Worm (Caenorhabditis elegans): Measurements from ENCODE around the gene col-121.

col-121 gene

ce11 chrIV:9440880-9441336 is 44.9 kb upstream of the col-121 start, which contains the start of gene idh-1 (continued):
- TF ChIP-seq pbrm-1 (GFP tag; IDR thresholded peaks at IDR 0.05): peak; percentile 72

- TF ChIP-seq ztf-28 (GFP tag; IDR thresholded peaks at IDR 0.05): no peak
- no peak for TF ChIP-seq B0035.1 (tag; optimal IDR thresholded peaks at IDR 0.05)
- TF ChIP-seq madf-3 (GFP tag; IDR thresholded peaks at IDR 0.05): peak; percentile 80
- TF ChIP-seq B0336.3 (GFP tag; IDR thresholded peaks at IDR 0.05): peak; percentile 93
- TF ChIP-seq snpc-1.1 (tag; optimal IDR thresholded peaks at IDR 0.05; ENCODE audit: insufficient read depth): peak; percentile 41
- TF ChIP-seq lin-40 (tag; optimal IDR thresholded peaks at IDR 0.05): peak; percentile 39
- no peak for TF ChIP-seq egl-18 (GFP tag; IDR thresholded peaks at IDR 0.05)
- TF ChIP-seq zim-3 (tag; optimal IDR thresholded peaks at IDR 0.05): no peak
- no peak for TF ChIP-seq nhr-179 (tag; optimal IDR thresholded peaks at IDR 0.05)
- TF ChIP-seq let-526 (GFP tag; IDR thresholded peaks at IDR 0.05): 0 out of 2 replicates have a peak, but pooled peaks have one; percentile 28
- TF ChIP-seq lin-35 (GFP tag; optimal IDR thresholded peaks at IDR 0.05): no peak
- no peak for TF ChIP-seq rcor-1 (GFP tag; IDR thresholded peaks at IDR 0.05)
- peak; percentile 26 for TF ChIP-seq chd-7 (tag; optimal IDR thresholded peaks at IDR 0.05)
- peak; percentile 86 for TF ChIP-seq tlf-1 (GFP tag; optimal IDR thresholded peaks at IDR 0.05)
- TF ChIP-seq ztf-3 (GFP tag; optimal IDR thresholded peaks at IDR 0.05): no peak
- TF ChIP-seq madf-6 (GFP tag; IDR thresholded peaks at IDR 0.05): no peak
- peak; percentile 57 for TF ChIP-seq ztf-26 (tag; optimal IDR thresholded peaks at IDR 0.05)
- peak; percentile 32 for TF ChIP-seq gei-17 (GFP tag; optimal IDR thresholded peaks at IDR 0.05)
- no peak for TF ChIP-seq tbx-9 (tag; optimal IDR thresholded peaks at IDR 0.05; ENCODE audit: borderline replicate concordance)
- TF ChIP-seq F22D6.2 (tag; optimal IDR thresholded peaks at IDR 0.05): no peak
- peak; percentile 32 for TF ChIP-seq die-1 (tag; optimal IDR thresholded peaks at IDR 0.05)
- TF ChIP-seq Y95B8A.8 (GFP tag; IDR thresholded peaks at IDR 0.05): peak; percentile 88
- TF ChIP-seq ama-1 (optimal IDR thresholded peaks at IDR 0.05): peak; percentile 89
- TF ChIP-seq ama-1 (GFP tag; optimal IDR thresholded peaks at IDR 0.05): no peak
- TF ChIP-seq him-1 (tag; optimal IDR thresholded peaks at IDR 0.05): peak; percentile 62
- TF ChIP-seq nhr-120 (GFP tag; IDR thresholded peaks at IDR 0.05): no peak
- peak; percentile 92 for TF ChIP-seq repo-1 (tag; optimal IDR thresholded peaks at IDR 0.05)
- TF ChIP-seq F39B2.1 (GFP tag; IDR thresholded peaks at IDR 0.05): no peak
- TF ChIP-seq hmg-20 (GFP tag; IDR thresholded peaks at IDR 0.05): peak; percentile 53; the same call in 1 of the 2 replicates
- TF ChIP-seq atf-7 (tag; optimal IDR thresholded peaks at IDR 0.05): peak; percentile 23
- no peak for TF ChIP-seq sptf-2 (GFP tag; optimal IDR thresholded peaks at IDR 0.05)
- TF ChIP-seq ztf-25 (GFP tag; IDR thresholded peaks at IDR 0.05): no peak
- TF ChIP-seq dpl-1 (GFP tag; optimal IDR thresholded peaks at IDR 0.05): no peak
- peak; percentile 82 for TF ChIP-seq Y53G8AR.9 (GFP tag; conservative IDR thresholded peaks at IDR 0.05)
- no peak; the same call in 1 of the 2 replicates for TF ChIP-seq C06A6.2 (GFP tag; conservative IDR thresholded peaks at IDR 0.05)
- peak; percentile 49; the same call in 1 of the 2 replicates for TF ChIP-seq hsf-1 (GFP tag; IDR thresholded peaks at IDR 0.05)
- peak; percentile 83 for TF ChIP-seq Y56A3A.18 (GFP tag; IDR thresholded peaks at IDR 0.05)
- TF ChIP-seq nhr-27 (tag; optimal IDR thresholded peaks at IDR 0.05): no peak
- peak; percentile 77 for TF ChIP-seq attf-6 (GFP tag; IDR thresholded peaks at IDR 0.05)
- peak; percentile 6 for TF ChIP-seq lsl-1 (GFP tag; optimal IDR thresholded peaks at IDR 0.05)
- TF ChIP-seq ekl-4 (GFP tag; IDR thresholded peaks at IDR 0.05): peak; percentile 78; the same call in 1 of the 2 replicates
- peak; percentile 76 for TF ChIP-seq lin-26 (GFP tag; IDR thresholded peaks at IDR 0.05)
- no peak for TF ChIP-seq ztf-18 (tag; optimal IDR thresholded peaks at IDR 0.05)
- peak; percentile 24 for TF ChIP-seq athp-1 (tag; optimal IDR thresholded peaks at IDR 0.05)
- TF ChIP-seq ceh-27 (GFP tag; optimal IDR thresholded peaks at IDR 0.05): no peak
- no peak for TF ChIP-seq mel-28 (tag; optimal IDR thresholded peaks at IDR 0.05; ENCODE audit: borderline replicate concordance)
- TF ChIP-seq pbrm-1 (GFP tag; IDR thresholded peaks at IDR 0.05): peak; percentile 44; the same call in 1 of the 2 replicates
Measured at ce11 chrIV:9438753-9439152, 42.7 kb upstream of the col-121 start.
